Worm (Caenorhabditis elegans): ENCODE results near the gene fbxb-85.

- no peak for TF ChIP-seq pbrm-1 (GFP tag; IDR thresholded peaks at IDR 0.05)
- no peak for TF ChIP-seq efl-1 (GFP tag; optimal IDR thresholded peaks at IDR 0.05)
- no peak for TF ChIP-seq mel-28 (tag; optimal IDR thresholded peaks at IDR 0.05; ENCODE audit: borderline replicate concordance)
- no peak for TF ChIP-seq snpc-4 (GFP tag; optimal IDR thresholded peaks at IDR 0.05)
- no peak for TF ChIP-seq snpc-4 (tag; optimal IDR thresholded peaks at IDR 0.05)
Measured at ce11 chrIII:10806821-10807220, 41.9 kb downstream of the fbxb-85 start.

Measured in whole organism, young adult.